Fruit fly (Drosophila melanogaster) whole organism: ENCODE measurements around the gene CG42305.
A peak's percentile ranks its signal among the peaks of the same experiment; 100 is the strongest.

Source experiments
- CG8478 ChIP-seq: fragments of >200 bp; optimal IDR thresholded peaks from 2 replicates; lab custom pipeline; 2018; ENCODE audit warnings: inconsistent platforms
- Dll ChIP-seq: fragments of >200 bp; optimal IDR thresholded peaks from 2 replicates; lab custom pipeline; 2017
- EcR ChIP-seq, 2 experiments: fragments of >200 bp; optimal IDR thresholded peaks; 2 replicates each; lab custom pipeline; 2017; ENCODE audit warnings: missing biosample characterization in 2 of 2, missing genetic modification characterization in 2 of 2, missing genetic modification reagents in 2 of 2
- pan ChIP-seq: fragments of >200 bp; optimal IDR thresholded peaks from 2 replicates; lab custom pipeline; 2017
- psq ChIP-seq: fragments of >200 bp; optimal IDR thresholded peaks from 2 replicates; lab custom pipeline; 2017
- usp ChIP-seq: fragments of >200 bp; optimal IDR thresholded peaks from 2 replicates; lab custom pipeline; 2017; ENCODE audit warnings: missing biosample characterization, missing genetic modification characterization, mixed read lengths

Gene CG42305

dm6 chr2L:18785026-18785600, 27.3 kb upstream of the CG42305 start:
- TF ChIP-seq EcR (GFP tag; optimal IDR thresholded peaks at IDR 0.05; lab: Kevin White, UChicago) (no peak), Dll (lab: Kevin White, UChicago) (no peak), psq (no peak), pan (no peak), usp (no peak)

- no peak for TF ChIP-seq Dll (lab: Kevin White, UChicago)
- no peak for TF ChIP-seq CG8478 (lab: Kevin White, UChicago)
- no peak for TF ChIP-seq psq
- no peak for TF ChIP-seq pan
- TF ChIP-seq EcR (GFP tag; optimal IDR thresholded peaks at IDR 0.05; lab: Kevin White, UChicago), result no peak
- no peak for TF ChIP-seq usp
Observed at dm6 chr2L:18787415-18787989, 24.9 kb upstream of the CG42305 start.

DNA sequence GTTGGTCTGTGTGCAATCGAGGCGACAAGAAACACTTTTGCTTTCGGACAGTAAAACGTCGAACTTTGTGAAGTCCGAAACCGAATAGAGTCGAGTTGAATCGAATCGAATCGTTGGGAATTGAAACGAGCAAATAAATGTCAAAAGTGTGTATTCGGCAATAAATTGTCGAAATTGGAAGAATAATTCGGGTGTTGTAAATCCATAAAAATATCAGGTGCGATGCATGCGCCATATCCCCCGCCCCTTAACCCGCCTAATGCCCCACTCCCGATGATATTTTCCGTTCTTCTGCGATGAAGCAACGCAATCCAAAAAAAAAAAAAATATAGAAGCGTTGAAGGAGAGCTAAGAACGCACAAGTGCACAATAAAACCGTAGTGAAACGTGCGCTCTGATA, 23.5 kb upstream of the CG42305 start:
- TF ChIP-seq usp (no peak), psq (no peak), pan (no peak), EcR (GFP tag; optimal IDR thresholded peaks at IDR 0.05; lab: Kevin White, UChicago) (no peak), Dll (lab: Kevin White, UChicago) (no peak)

DNA sequence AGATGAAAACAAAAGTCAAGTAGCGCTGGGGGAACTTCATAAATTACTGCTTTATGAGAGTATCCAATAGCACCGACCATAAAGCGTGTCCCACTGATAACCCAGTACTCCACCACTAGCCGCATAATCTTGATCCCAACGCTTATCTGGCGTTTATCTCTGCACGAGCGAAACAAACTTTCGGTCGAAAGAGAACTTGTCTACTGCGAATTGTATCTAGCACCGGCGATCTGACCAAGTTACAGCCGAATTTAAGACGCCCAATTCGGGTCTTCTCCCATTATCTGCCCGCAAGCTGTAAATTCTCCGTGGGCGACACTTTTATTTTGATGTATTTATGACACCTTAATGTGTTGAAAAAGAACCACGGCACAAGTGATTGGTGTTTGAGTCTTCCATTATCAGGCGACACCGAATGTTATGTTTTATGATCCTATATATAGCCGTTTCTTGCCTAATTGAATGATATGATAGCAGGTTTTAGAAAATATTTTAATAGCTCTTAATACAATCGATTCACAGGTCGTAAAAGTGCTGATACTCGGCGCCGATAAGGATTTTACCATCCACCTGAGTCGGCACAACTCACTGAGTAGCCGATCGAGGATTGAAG, 22.6 kb upstream of the CG42305 start:
- TF ChIP-seq CG8478 (lab: Kevin White, UChicago) (no peak), Dll (lab: Kevin White, UChicago) (no peak), pan (no peak)

dm6 chr2L:18792806-18793205, 19.6 kb upstream of the CG42305 start, which contains the start of gene ham:
TSS of gene ham (minus strand) at chr2L:18792906.
- TF ChIP-seq EcR (GFP tag; optimal IDR thresholded peaks at IDR 0.05; lab: Kevin White, UChicago) (no peak), usp (no peak)

dm6 chr2L:18793243-18793642, 19.2 kb upstream of the CG42305 start:
- TF ChIP-seq psq (no peak), pan (no peak), Dll (lab: Kevin White, UChicago) (no peak), CG8478 (lab: Kevin White, UChicago) (no peak), EcR (GFP tag; optimal IDR thresholded peaks at IDR 0.05; lab: Kevin White, UChicago) (no peak), usp (no peak)

- TF ChIP-seq Dll (lab: Kevin White, UChicago) (peak; percentile 87), psq (no peak)
Observed at dm6 chr2L:18795917-18796402, 16.5 kb upstream of the CG42305 start.

DNA sequence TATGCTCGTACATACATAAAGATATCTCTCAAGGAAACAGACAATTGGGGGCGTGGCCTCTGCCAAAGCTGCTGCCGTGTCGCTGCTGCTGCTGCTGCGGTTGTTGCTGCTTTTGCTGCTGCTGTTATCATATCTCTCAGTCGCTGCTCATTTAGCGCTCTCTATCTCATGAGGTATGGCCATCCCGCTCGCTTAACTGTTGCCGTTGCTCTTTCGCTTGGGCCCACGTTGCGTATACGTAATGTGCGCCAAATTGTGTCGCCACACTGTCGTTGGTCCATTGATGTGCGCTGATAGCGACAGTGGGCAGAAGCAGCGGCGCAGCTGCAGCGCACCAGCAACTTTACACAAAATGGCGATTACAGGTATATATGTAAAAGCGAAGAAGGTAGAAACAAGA, 16.0 kb upstream of the CG42305 start:
- TF ChIP-seq EcR (GFP tag; optimal IDR thresholded peaks at IDR 0.05; lab: Kevin White, UChicago) (no peak), psq (no peak)

DNA sequence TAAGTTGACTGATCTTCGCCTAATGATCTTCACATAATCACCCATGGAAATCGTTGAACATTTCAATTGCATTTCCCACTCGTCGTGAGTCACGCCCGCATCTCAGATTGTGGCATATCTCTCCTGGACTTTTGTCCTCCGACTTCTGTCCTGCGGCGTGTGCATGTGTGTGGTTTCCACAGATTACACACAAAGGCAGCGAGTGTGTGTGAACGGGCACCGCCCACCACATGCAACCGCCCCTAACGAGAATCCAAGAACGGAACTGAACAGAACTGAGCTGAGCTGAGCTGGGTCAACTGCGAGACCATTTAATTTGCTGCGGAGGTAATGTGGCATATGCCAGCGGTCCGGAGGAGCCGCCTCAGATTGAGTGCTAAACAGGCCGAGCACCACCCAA, 10.7 kb upstream of the CG42305 start:
- TF ChIP-seq Dll (lab: Kevin White, UChicago), result no peak
- no peak for TF ChIP-seq psq
- no peak for TF ChIP-seq EcR (GFP tag; optimal IDR thresholded peaks at IDR 0.05; lab: Kevin White, UChicago)
- no peak for TF ChIP-seq usp
- no peak for TF ChIP-seq pan
- no peak for TF ChIP-seq CG8478 (lab: Kevin White, UChicago)

DNA sequence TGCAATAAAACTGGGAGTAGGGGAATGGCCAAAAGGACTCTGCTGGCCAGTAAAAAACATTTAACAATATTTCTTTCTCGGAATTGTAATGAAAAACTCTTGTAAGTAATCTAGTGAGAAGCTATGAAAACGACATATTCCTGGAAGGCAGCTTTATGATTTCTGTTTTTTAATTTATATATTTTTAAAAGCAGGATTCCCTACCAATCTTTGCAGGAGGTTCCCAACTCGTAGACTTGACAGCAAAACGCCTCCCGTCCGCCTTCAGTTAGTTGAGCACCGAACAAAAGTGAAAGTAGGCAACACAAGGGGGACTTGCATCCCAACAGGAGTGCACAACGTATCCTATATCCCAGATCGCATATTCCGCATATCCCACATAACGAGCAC, 7.2 kb upstream of the CG42305 start, which contains the start of gene CG43814:
TSS of gene CG43814 (minus strand) at position 101 of the 390 bp plus-strand sequence.
- TF ChIP-seq usp (no peak), pan (no peak), CG8478 (lab: Kevin White, UChicago) (no peak), Dll (lab: Kevin White, UChicago) (no peak), psq (no peak), EcR (GFP tag; optimal IDR thresholded peaks at IDR 0.05; lab: Kevin White, UChicago) (no peak)

- TF ChIP-seq Dll (lab: Kevin White, UChicago) (no peak), psq (no peak), usp (no peak), EcR (GFP tag; optimal IDR thresholded peaks at IDR 0.05; lab: Kevin White, UChicago) (no peak)
Observed at dm6 chr2L:18805637-18806403, 6.6 kb upstream of the CG42305 start.

DNA sequence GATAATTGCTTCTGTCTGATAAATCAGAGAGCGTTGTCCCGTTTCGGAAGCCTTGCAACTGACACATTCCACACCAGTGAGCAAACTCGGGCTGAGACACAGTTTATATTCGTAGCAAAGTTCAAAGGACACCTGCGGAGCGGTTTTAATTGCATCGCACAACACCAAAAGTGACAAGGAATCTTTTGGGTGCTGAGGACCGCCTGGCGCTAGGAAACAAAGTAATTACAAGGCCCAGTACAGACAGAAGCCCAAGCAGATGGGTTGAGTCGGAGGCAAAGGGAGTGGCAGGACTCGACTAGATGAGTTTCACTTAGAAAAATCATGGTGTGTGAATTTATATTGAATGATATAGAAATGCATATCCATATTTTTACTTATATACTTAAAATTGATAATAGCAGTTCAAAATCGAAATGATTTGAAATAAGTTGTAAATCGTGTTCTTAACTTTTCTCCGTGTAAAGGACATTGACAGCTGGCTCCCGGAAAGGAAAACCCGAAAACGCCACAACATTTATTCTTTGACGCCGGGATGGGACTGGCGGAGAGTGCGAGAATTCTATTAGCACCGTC, 3.6 kb upstream of the CG42305 start:
- TF ChIP-seq usp, result no peak
- no peak for TF ChIP-seq pan
- TF ChIP-seq EcR (GFP tag; optimal IDR thresholded peaks at IDR 0.05; lab: Kevin White, UChicago), result no peak
- TF ChIP-seq Dll (lab: Kevin White, UChicago), result no peak
- no peak for TF ChIP-seq CG8478 (lab: Kevin White, UChicago)
- TF ChIP-seq psq, result no peak

- TF ChIP-seq usp, result no peak
- no peak for TF ChIP-seq psq
- TF ChIP-seq pan, result no peak
- TF ChIP-seq Dll (lab: Kevin White, UChicago), result no peak
- no peak for TF ChIP-seq EcR (GFP tag; optimal IDR thresholded peaks at IDR 0.05; lab: Kevin White, UChicago)
- no peak for TF ChIP-seq CG8478 (lab: Kevin White, UChicago)
Observed at dm6 chr2L:18809486-18809885, 3.0 kb upstream of the CG42305 start.
